Fruit fly (Drosophila melanogaster) whole organism, embryonic: Measurements from ENCODE around the gene Rpn1.
A peak's percentile ranks its signal among the peaks of the same experiment; 100 is the strongest.

Source experiments
- Aef1 ChIP-seq: fragments of 200-800 bp; sonication (Bioruptor generic); IDR thresholded peaks from 3 replicates; pipeline ENCODE4 v1.3.6; 2022; ENCODE audit warnings: missing biosample characterization, missing genetic modification characterization
- Asciz ChIP-seq: fragments of 200-800 bp; sonication (Bioruptor generic); optimal IDR thresholded peaks from 2 replicates; lab custom pipeline; 2017; ENCODE audit warnings: missing biosample characterization, mild to moderate bottlenecking, missing genetic modification characterization, missing genetic modification reagents
- CG10543 ChIP-seq: fragments of 200-800 bp; sonication (Bioruptor generic); optimal IDR thresholded peaks from 3 replicates; lab custom pipeline; 2017; ENCODE audit warnings: missing biosample characterization, mild to moderate bottlenecking, missing genetic modification characterization, moderate library complexity
- CG12769 ChIP-seq: fragments of 200-800 bp; sonication (Bioruptor generic); optimal IDR thresholded peaks from 2 replicates; lab custom pipeline; 2019; ENCODE audit warnings: missing biosample characterization, mild to moderate bottlenecking, missing genetic modification characterization, moderate library complexity
- CG15696 ChIP-seq: fragments of 200-800 bp; sonication (Bioruptor generic); optimal IDR thresholded peaks from 2 replicates; lab custom pipeline; 2019; ENCODE audit warnings: missing biosample characterization, mild to moderate bottlenecking, missing genetic modification characterization, moderate library complexity
- CG17385 ChIP-seq: fragments of 200-800 bp; sonication (Bioruptor generic); optimal IDR thresholded peaks from 3 replicates; lab custom pipeline; 2018; ENCODE audit warnings: missing biosample characterization, mild to moderate bottlenecking, missing genetic modification characterization
- CG17612 ChIP-seq: fragments of 200-800 bp; sonication (Bioruptor generic); IDR thresholded peaks from 2 replicates; pipeline ENCODE4 v1.3.6; 2022; ENCODE audit warnings: missing biosample characterization, missing genetic modification characterization
- CG2199 ChIP-seq: fragments of 200-800 bp; sonication (Bioruptor generic); IDR thresholded peaks from 3 replicates; pipeline ENCODE4 v1.3.6; 2022; ENCODE audit warnings: missing biosample characterization, missing genetic modification characterization
- CG3065 ChIP-seq: fragments of 200-800 bp; sonication (Bioruptor generic); optimal IDR thresholded peaks from 2 replicates; lab custom pipeline; 2016; ENCODE audit warnings: missing biosample characterization, missing genetic modification characterization
- CG3163 ChIP-seq: fragments of 200-800 bp; sonication (Bioruptor generic); optimal IDR thresholded peaks from 3 replicates; lab custom pipeline; 2016; ENCODE audit warnings: missing biosample characterization, missing genetic modification characterization
- CG32767 ChIP-seq: fragments of 200-800 bp; sonication (Bioruptor generic); IDR thresholded peaks from 2 replicates; pipeline ENCODE4 v1.3.6; 2022; ENCODE audit warnings: missing biosample characterization, missing genetic modification characterization
- CG32772 ChIP-seq: fragments of 200-800 bp; sonication (Bioruptor generic); IDR thresholded peaks from 2 replicates; pipeline ENCODE4 v1.3.6; 2022; ENCODE audit warnings: missing biosample characterization, missing genetic modification characterization
- CG8290 ChIP-seq, 3 experiments: fragments of 200-800 bp; sonication (Bioruptor generic); optimal IDR thresholded peaks; 2 replicates each; lab custom pipeline; 2016 to 2019; ENCODE audit warnings: missing biosample characterization in 3 of 3, missing genetic modification characterization in 3 of 3, mild to moderate bottlenecking in 2 of 3, moderate library complexity in 1 of 3
- CG8765 ChIP-seq: fragments of 200-800 bp; sonication (Bioruptor generic); IDR thresholded peaks from 2 replicates; pipeline ENCODE4 v1.3.6; 2022; ENCODE audit warnings: missing biosample characterization, missing genetic modification characterization
- Dbx ChIP-seq: fragments of 200-800 bp; sonication (Bioruptor generic); IDR thresholded peaks from 3 replicates; pipeline ENCODE4 v1.3.6; 2022; ENCODE audit warnings: missing biosample characterization, missing genetic modification characterization
- Fer1 ChIP-seq: fragments of 200-800 bp; sonication (Bioruptor generic); optimal IDR thresholded peaks from 2 replicates; lab custom pipeline; 2017; ENCODE audit warnings: missing biosample characterization, mild to moderate bottlenecking, missing genetic modification characterization
- HLH3B ChIP-seq: fragments of 200-800 bp; sonication (Bioruptor generic); IDR thresholded peaks from 2 replicates; pipeline ENCODE4 v1.3.6; 2022; ENCODE audit warnings: missing biosample characterization, missing genetic modification characterization
- HLHmδ ChIP-seq: fragments of 200-800 bp; sonication (Bioruptor generic); optimal IDR thresholded peaks from 2 replicates; lab custom pipeline; 2018; ENCODE audit warnings: missing biosample characterization, mild to moderate bottlenecking, missing genetic modification characterization, moderate library complexity
- NC2α ChIP-seq: fragments of 200-800 bp; sonication (Bioruptor generic); optimal IDR thresholded peaks from 2 replicates; lab custom pipeline; 2016; ENCODE audit warnings: missing biosample characterization, missing genetic modification characterization
- Nf-YB ChIP-seq: fragments of 200-800 bp; sonication (Bioruptor generic); optimal IDR thresholded peaks from 3 replicates; lab custom pipeline; 2019; ENCODE audit warnings: missing biosample characterization, mild to moderate bottlenecking, missing genetic modification characterization, moderate library complexity
- NfI ChIP-seq: fragments of 200-800 bp; sonication (Bioruptor generic); optimal IDR thresholded peaks from 3 replicates; lab custom pipeline; 2018; ENCODE audit warnings: missing biosample characterization, mild to moderate bottlenecking, missing genetic modification characterization, moderate library complexity
- Pdp1 ChIP-seq, 2 experiments: fragments of 200-800 bp; sonication (Bioruptor generic); optimal IDR thresholded peaks; 3 replicates each; lab custom pipeline; 2016; ENCODE audit warnings: missing biosample characterization in 2 of 2, missing genetic modification characterization in 2 of 2, mild to moderate bottlenecking in 1 of 2, moderate library complexity in 1 of 2
- Rfx ChIP-seq: fragments of 200-800 bp; sonication (Bioruptor generic); IDR thresholded peaks from 2 replicates; pipeline ENCODE4 v1.3.6; 2022; ENCODE audit warnings: missing biosample characterization, missing genetic modification characterization
- YL-1 ChIP-seq: fragments of 200-800 bp; sonication (Bioruptor generic); optimal IDR thresholded peaks from 3 replicates; lab custom pipeline; 2017; ENCODE audit warnings: missing biosample characterization, mild to moderate bottlenecking, missing genetic modification characterization
- al ChIP-seq: fragments of 200-800 bp; sonication (Bioruptor generic); IDR thresholded peaks from 2 replicates; pipeline ENCODE4 v1.3.6; 2022; ENCODE audit warnings: missing biosample characterization, missing genetic modification characterization
- amos ChIP-seq: fragments of 200-800 bp; sonication (Bioruptor generic); IDR thresholded peaks from 2 replicates; pipeline ENCODE4 v1.3.6; 2022; ENCODE audit warnings: missing biosample characterization, missing genetic modification characterization; ENCODE audit not compliant: partially characterized antibody
- aop ChIP-seq: fragments of 200-800 bp; sonication (Bioruptor generic); IDR thresholded peaks from 2 replicates; pipeline ENCODE4 v1.3.6; 2022; ENCODE audit warnings: missing biosample characterization, missing genetic modification characterization
- bbx ChIP-seq: fragments of 200-800 bp; sonication (Bioruptor generic); IDR thresholded peaks from 2 replicates; pipeline ENCODE4 v1.3.6; 2022; ENCODE audit warnings: missing biosample characterization, missing genetic modification characterization; ENCODE audit not compliant: partially characterized antibody
- bowl ChIP-seq: fragments of 200-800 bp; sonication (Bioruptor generic); IDR thresholded peaks from 2 replicates; pipeline ENCODE4 v1.3.6; 2022; ENCODE audit warnings: missing biosample characterization, missing genetic modification characterization
- cg ChIP-seq: fragments of 200-800 bp; sonication (Bioruptor generic); optimal IDR thresholded peaks from 3 replicates; lab custom pipeline; 2019; ENCODE audit warnings: missing biosample characterization, mild to moderate bottlenecking, missing genetic modification characterization, moderate library complexity
- chinmo ChIP-seq: fragments of 200-800 bp; sonication (Bioruptor generic); IDR thresholded peaks from 4 replicates; pipeline ENCODE4 v1.3.6; 2022; ENCODE audit warnings: missing biosample characterization, missing genetic modification characterization; ENCODE audit not compliant: partially characterized antibody
- chm ChIP-seq: fragments of 200-800 bp; sonication (Bioruptor generic); IDR thresholded peaks from 2 replicates; pipeline ENCODE4 v1.3.6; 2022; ENCODE audit warnings: missing biosample characterization, missing genetic modification characterization
- ci ChIP-seq: fragments of 200-800 bp; sonication (Bioruptor generic); IDR thresholded peaks from 3 replicates; pipeline ENCODE4 v1.3.6; 2022; ENCODE audit warnings: missing biosample characterization, missing genetic modification characterization
- crol ChIP-seq: fragments of 200-800 bp; sonication (Bioruptor generic); IDR thresholded peaks from 2 replicates; pipeline ENCODE4 v1.3.6; 2022; ENCODE audit warnings: missing biosample characterization, missing genetic modification characterization
- disco-r ChIP-seq: fragments of 200-800 bp; sonication (Bioruptor generic); optimal IDR thresholded peaks from 2 replicates; lab custom pipeline; 2016; ENCODE audit warnings: missing biosample characterization, missing genetic modification characterization
- ftz-f1 ChIP-seq: fragments of 200-800 bp; sonication (Bioruptor generic); optimal IDR thresholded peaks from 2 replicates; lab custom pipeline; 2016; ENCODE audit warnings: missing biosample characterization, missing genetic modification characterization
- gro ChIP-seq: fragments of 200-800 bp; sonication (Bioruptor generic); optimal IDR thresholded peaks from 2 replicates; lab custom pipeline; 2016; ENCODE audit warnings: missing biosample characterization, missing genetic modification characterization
- lov ChIP-seq, 2 experiments: fragments of 200-800 bp in 1 of 2; fragments of >200 bp in 1 of 2; sonication (Bioruptor generic) in 1 of 2; IDR thresholded peaks in 1 of 2; optimal IDR thresholded peaks in 1 of 2; 2 replicates in 1 of 2; 3 replicates in 1 of 2; pipeline versions ENCODE4 v1.3.6 to Lab custom; 2017 to 2022; ENCODE audit warnings: missing biosample characterization in 1 of 2, missing genetic modification characterization in 1 of 2
- nau ChIP-seq: fragments of 200-800 bp; sonication (Bioruptor generic); optimal IDR thresholded peaks from 3 replicates; lab custom pipeline; 2017; ENCODE audit warnings: missing biosample characterization, mild to moderate bottlenecking, missing genetic modification characterization, missing genetic modification reagents
- nerfin-1 ChIP-seq: fragments of 200-800 bp; sonication (Bioruptor generic); optimal IDR thresholded peaks from 3 replicates; lab custom pipeline; 2019; ENCODE audit warnings: missing biosample characterization, mild to moderate bottlenecking, missing genetic modification characterization, moderate library complexity
- pros ChIP-seq: fragments of 200-800 bp; sonication (Bioruptor generic); optimal IDR thresholded peaks from 3 replicates; lab custom pipeline; 2019; ENCODE audit warnings: missing biosample characterization, mild to moderate bottlenecking, missing genetic modification characterization, moderate library complexity
- scrt ChIP-seq: fragments of 200-800 bp; sonication (Bioruptor generic); optimal IDR thresholded peaks from 2 replicates; lab custom pipeline; 2018; ENCODE audit warnings: missing biosample characterization, mild to moderate bottlenecking, missing genetic modification characterization, moderate library complexity
- sd ChIP-seq: fragments of 200-800 bp; sonication (Bioruptor generic); optimal IDR thresholded peaks from 3 replicates; lab custom pipeline; 2018; ENCODE audit warnings: missing biosample characterization, mild to moderate bottlenecking, missing genetic modification characterization, moderate library complexity
- sens ChIP-seq: fragments of 200-800 bp; sonication (Bioruptor generic); peaks from one replicate; lab custom pipeline; 2016; ENCODE audit warnings: missing biosample characterization, missing genetic modification characterization
- sqz ChIP-seq: fragments of 200-800 bp; sonication (Bioruptor generic); optimal IDR thresholded peaks from 3 replicates; lab custom pipeline; 2018; ENCODE audit warnings: missing biosample characterization, mild to moderate bottlenecking, missing genetic modification characterization
- vvl ChIP-seq: fragments of 200-800 bp; sonication (Bioruptor generic); IDR thresholded peaks from 2 replicates; pipeline ENCODE4 v1.3.6; 2022; ENCODE audit warnings: missing biosample characterization, missing genetic modification characterization
- yki ChIP-seq: fragments of >200 bp; optimal IDR thresholded peaks from 3 replicates; lab custom pipeline; 2018

Rpn1 gene

dm6 chr3L:19908201-19909127, 6.4 kb upstream of the Rpn1 start:
- TF ChIP-seq bowl: no peak
- no peak for TF ChIP-seq Aef1 (GFP tag; lab: Robert Waterston, UW)
- no peak for TF ChIP-seq CG3065 (GFP tag; lab: Kevin White, UChicago)
- TF ChIP-seq CG12769 (tag; lab: Kevin White, UChicago): peak; percentile 55
- TF ChIP-seq ftz-f1 (GFP tag; lab: Kevin White, UChicago): peak; percentile 38
- peak; percentile 71; the same call in 3 of the 4 replicates for TF ChIP-seq chinmo (GFP tag; lab: Robert Waterston, UW)
- TF ChIP-seq CG8290 (GFP tag; optimal IDR thresholded peaks at IDR 0.05; lab: Kevin White, UChicago): no peak
- peak in 1 of 2 experiments; percentile 4 for TF ChIP-seq CG8290 (tag; optimal IDR thresholded peaks at IDR 0.05; lab: Kevin White, UChicago)
- TF ChIP-seq amos (GFP tag; lab: Robert Waterston, UW): 0 out of 2 replicates have a peak, but pooled peaks have one; percentile 4
- peak; percentile 72 for TF ChIP-seq nerfin-1 (tag; lab: Kevin White, UChicago)
- TF ChIP-seq Pdp1 (GFP tag; optimal IDR thresholded peaks at IDR 0.05; lab: Kevin White, UChicago): peak in 1 of 2 experiments; percentile 95
- TF ChIP-seq Nf-YB: no peak
- peak; percentile 72 for TF ChIP-seq sens
- TF ChIP-seq chm (GFP tag; lab: Robert Waterston, UW): peak; percentile 38; the same call in 1 of the 2 replicates
- TF ChIP-seq Rfx (GFP tag; lab: Robert Waterston, UW): peak; percentile 17; the same call in 1 of the 2 replicates
- TF ChIP-seq disco-r (GFP tag; lab: Kevin White, UChicago): no peak
- TF ChIP-seq ci (GFP tag; lab: Robert Waterston, UW): peak; percentile 35; the same call in 2 of the 3 replicates
- peak; percentile 20; the same call in 1 of the 3 replicates for TF ChIP-seq CG2199 (GFP tag; lab: Robert Waterston, UW)
- TF ChIP-seq CG17385 (GFP tag; lab: Kevin White, UChicago): peak; percentile 14
- peak; percentile 26 for TF ChIP-seq yki (lab: Kevin White, UChicago)
- TF ChIP-seq Fer1 (GFP tag; lab: Kevin White, UChicago): peak; percentile 21
- TF ChIP-seq CG32767 (GFP tag; lab: Robert Waterston, UW): peak; percentile 6; the same call in 1 of the 2 replicates
- peak; percentile 31 for TF ChIP-seq HLHmδ (GFP tag; lab: Kevin White, UChicago)
- TF ChIP-seq CG10543: peak; percentile 12
- TF ChIP-seq gro (GFP tag; lab: Kevin White, UChicago): peak; percentile 11
- TF ChIP-seq CG17612 (GFP tag; lab: Robert Waterston, UW): no peak
- peak; percentile 45; the same call in 1 of the 2 replicates for TF ChIP-seq CG32772 (GFP tag; lab: Robert Waterston, UW)
- peak; percentile 87 for TF ChIP-seq cg (GFP tag; lab: Kevin White, UChicago)
- TF ChIP-seq aop (GFP tag; lab: Robert Waterston, UW): no peak
- peak; percentile 84 for TF ChIP-seq sqz
- TF ChIP-seq NC2α (GFP tag; lab: Kevin White, UChicago): no peak
- TF ChIP-seq scrt: peak; percentile 82
- peak; percentile 55 for TF ChIP-seq pros (GFP tag; lab: Kevin White, UChicago)
- peak; percentile 76 for TF ChIP-seq vvl (GFP tag; lab: Robert Waterston, UW)
- TF ChIP-seq CG8765: no peak
- TF ChIP-seq sd (tag; lab: Kevin White, UChicago): peak; percentile 91
- TF ChIP-seq CG3163 (GFP tag; lab: Kevin White, UChicago): peak; percentile 54
- TF ChIP-seq crol: peak; percentile 99
- no peak for TF ChIP-seq HLH3B (GFP tag; lab: Robert Waterston, UW)
- no peak for TF ChIP-seq CG15696
- TF ChIP-seq lov (optimal IDR thresholded peaks at IDR 0.05; lab: Kevin White, UChicago): no peak
- TF ChIP-seq lov (GFP tag; IDR thresholded peaks at IDR 0.05; lab: Robert Waterston, UW): peak; percentile 50; the same call in 1 of the 3 replicates
- TF ChIP-seq al (GFP tag; lab: Robert Waterston, UW): no peak
- no peak for TF ChIP-seq YL-1 (GFP tag; lab: Kevin White, UChicago)
- 0 out of 2 replicates have a peak, but pooled peaks have one; percentile 34 for TF ChIP-seq bbx
- TF ChIP-seq NfI (GFP tag; lab: Kevin White, UChicago): no peak
- peak; percentile 75 for TF ChIP-seq nau (GFP tag; lab: Kevin White, UChicago)
- TF ChIP-seq Asciz (GFP tag; lab: Kevin White, UChicago): peak; percentile 8
- 0 out of 3 replicates have a peak, but pooled peaks have one; percentile 14 for TF ChIP-seq Dbx (GFP tag; lab: Robert Waterston, UW)
